Worm (Caenorhabditis elegans) whole organism, midembryonic: ENCODE results near the gene F21D5.7.

Experiments used
- T22C8.4 ChIP-seq: fragments of 200-800 bp; sonication (Bioruptor generic); IDR thresholded peaks from 2 replicates; pipeline ENCODE4 v1.3.6; 2022; ENCODE audit warnings: missing genetic modification characterization, missing compliant biosample characterization
- cog-1 ChIP-seq: sonication (generic microtip); optimal IDR thresholded peaks from 2 replicates; lab custom pipeline; 2016; ENCODE audit warnings: missing genetic modification characterization, missing compliant biosample characterization
- flt-1 ChIP-seq: fragments of 200-800 bp; sonication (Bioruptor generic); IDR thresholded peaks from 2 replicates; pipeline ENCODE4 v1.3.6; 2022; ENCODE audit warnings: missing genetic modification characterization, missing compliant biosample characterization
- med-1 ChIP-seq: sonication (generic microtip); optimal IDR thresholded peaks from 2 replicates; lab custom pipeline; 2017; ENCODE audit warnings: missing genetic modification characterization, mild to moderate bottlenecking, missing compliant biosample characterization, antibody characterized with exemption, missing genetic modification reagents; ENCODE audit not compliant: insufficient read depth
- tab-1 ChIP-seq: fragments of 200-800 bp; sonication (Bioruptor generic); IDR thresholded peaks from 2 replicates; pipeline ENCODE4 v1.3.6; 2022; ENCODE audit warnings: missing genetic modification characterization, missing compliant biosample characterization
- ztf-29 ChIP-seq: fragments of 200-800 bp; sonication (Bioruptor generic); IDR thresholded peaks from 2 replicates; pipeline ENCODE4 v1.3.6; 2022; ENCODE audit warnings: missing genetic modification reagents, missing genetic modification characterization, missing compliant biosample characterization

DNA sequence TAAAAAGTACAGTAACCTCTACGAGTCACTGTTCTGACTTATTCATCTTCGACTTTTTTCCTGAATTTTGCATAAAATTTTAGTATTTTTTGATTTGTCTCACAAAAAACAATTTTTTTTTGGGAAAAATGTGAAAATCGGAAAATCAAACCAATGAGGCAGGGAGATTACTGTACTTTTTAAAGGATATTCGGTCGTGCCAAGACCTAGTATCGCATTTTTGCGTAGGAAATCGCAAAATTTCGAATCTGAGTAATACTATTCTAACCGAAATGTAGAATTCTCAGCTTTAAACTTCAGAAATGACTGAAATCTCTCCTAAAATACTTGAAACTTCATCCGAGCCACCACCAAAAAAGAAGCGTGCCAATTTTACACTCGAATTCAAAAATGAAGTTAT, 5.7 kb downstream of the F21D5.7 start, which contains the start of gene F21D5.4:
- TF ChIP-seq tab-1 (GFP tag; lab: Robert Waterston, UW) (no peak), T22C8.4 (GFP tag; lab: Robert Waterston, UW) (no peak), cog-1 (no peak), med-1 (no peak), flt-1 (GFP tag; lab: Robert Waterston, UW) (no peak), ztf-29 (GFP tag; lab: Robert Waterston, UW) (no peak)
